Fruit fly (Drosophila melanogaster) whole organism, pupa: ENCODE data around the gene CG12009.
A peak's percentile ranks its signal among the peaks of the same experiment; 100 is the strongest.

Experiments
- CG10348 ChIP-seq: fragments of 200-800 bp; sonication (Bioruptor generic); IDR thresholded peaks from 2 replicates; pipeline ENCODE4 v1.3.6; 2022; ENCODE audit warnings: missing biosample characterization, missing genetic modification characterization
- CG12605 ChIP-seq: fragments of 200-800 bp; sonication (Bioruptor generic); IDR thresholded peaks from 2 replicates; pipeline ENCODE4 v1.3.6; 2022; ENCODE audit warnings: missing biosample characterization, missing genetic modification characterization
- CG13204 ChIP-seq: fragments of 200-800 bp; sonication (Bioruptor generic); optimal IDR thresholded peaks from 2 replicates; lab custom pipeline; 2018; ENCODE audit warnings: missing biosample characterization, mild to moderate bottlenecking, missing genetic modification characterization, moderate library complexity
- CG14655 ChIP-seq: fragments of 200-800 bp; sonication (Bioruptor generic); optimal IDR thresholded peaks from 3 replicates; lab custom pipeline; 2017; ENCODE audit warnings: mild to moderate bottlenecking, missing biosample characterization, missing genetic modification reagents, missing genetic modification characterization
- CG15710 ChIP-seq: fragments of 200-800 bp; sonication (Bioruptor generic); optimal IDR thresholded peaks from 2 replicates; lab custom pipeline; 2018; ENCODE audit warnings: missing biosample characterization, mild to moderate bottlenecking, missing genetic modification characterization, moderate library complexity
- CG17806 ChIP-seq: fragments of 200-800 bp; sonication (Bioruptor generic); optimal IDR thresholded peaks from 2 replicates; lab custom pipeline; 2018; ENCODE audit warnings: missing biosample characterization, mild to moderate bottlenecking, missing genetic modification characterization, moderate library complexity
- CG32121 ChIP-seq: fragments of 200-800 bp; sonication (Bioruptor generic); IDR thresholded peaks from 2 replicates; pipeline ENCODE4 v1.3.6; 2022; ENCODE audit warnings: missing biosample characterization, missing genetic modification characterization
- CG34367 ChIP-seq: fragments of 200-800 bp; sonication (Bioruptor generic); optimal IDR thresholded peaks from 2 replicates; lab custom pipeline; 2018; ENCODE audit warnings: missing biosample characterization, mild to moderate bottlenecking, missing genetic modification characterization
- CG4496 ChIP-seq: fragments of 200-800 bp; sonication (Bioruptor generic); IDR thresholded peaks from 3 replicates; pipeline ENCODE4 v1.3.6; 2022; ENCODE audit warnings: missing biosample characterization, missing genetic modification characterization
- CG8159 ChIP-seq: fragments of 200-800 bp; sonication (Bioruptor generic); optimal IDR thresholded peaks from 3 replicates; lab custom pipeline; 2018; ENCODE audit warnings: missing biosample characterization, mild to moderate bottlenecking, missing genetic modification characterization, moderate library complexity
- CG8301 ChIP-seq: fragments of 200-800 bp; sonication (Bioruptor generic); optimal IDR thresholded peaks from 2 replicates; lab custom pipeline; 2018; ENCODE audit warnings: missing biosample characterization, mild to moderate bottlenecking, missing genetic modification characterization
- CG9948 ChIP-seq: fragments of 200-800 bp; sonication (Bioruptor generic); optimal IDR thresholded peaks from 2 replicates; lab custom pipeline; 2018; ENCODE audit warnings: missing biosample characterization, mild to moderate bottlenecking, missing genetic modification characterization, moderate library complexity
- D1 ChIP-seq: fragments of 200-800 bp; sonication (Bioruptor generic); optimal IDR thresholded peaks from 2 replicates; lab custom pipeline; 2018; ENCODE audit warnings: missing biosample characterization, mild to moderate bottlenecking, missing genetic modification characterization, moderate library complexity
- EcR ChIP-seq: fragments of 200-800 bp; sonication (Bioruptor generic); optimal IDR thresholded peaks from 3 replicates; lab custom pipeline; 2019; ENCODE audit warnings: missing biosample characterization, missing genetic modification characterization, mild to moderate bottlenecking, moderate library complexity, missing genetic modification reagents
- Ets98B ChIP-seq: fragments of 200-800 bp; sonication (Bioruptor generic); IDR thresholded peaks from 2 replicates; pipeline ENCODE4 v1.3.6; 2022; ENCODE audit warnings: missing biosample characterization, missing genetic modification characterization
- Pif1A ChIP-seq: fragments of 200-800 bp; sonication (Bioruptor generic); optimal IDR thresholded peaks from 3 replicates; lab custom pipeline; 2016; ENCODE audit warnings: missing biosample characterization, missing genetic modification characterization
- Pif1B ChIP-seq: fragments of 200-800 bp; sonication (Bioruptor generic); optimal IDR thresholded peaks from 3 replicates; lab custom pipeline; 2016; ENCODE audit warnings: missing biosample characterization, missing genetic modification characterization
- Snoo ChIP-seq: fragments of 200-800 bp; sonication (Bioruptor generic); optimal IDR thresholded peaks from 3 replicates; lab custom pipeline; 2017; ENCODE audit warnings: missing biosample characterization, mild to moderate bottlenecking, missing genetic modification characterization, inconsistent platforms
- fd96Ca ChIP-seq: fragments of 200-800 bp; sonication (Bioruptor generic); IDR thresholded peaks from 3 replicates; pipeline ENCODE4 v1.3.6; 2022; ENCODE audit warnings: missing biosample characterization, missing genetic modification characterization
- gl ChIP-seq: fragments of 200-800 bp; sonication (Bioruptor generic); optimal IDR thresholded peaks from 2 replicates; lab custom pipeline; 2018; ENCODE audit warnings: missing biosample characterization, mild to moderate bottlenecking, missing genetic modification characterization
- rn ChIP-seq: fragments of 200-800 bp; sonication (Bioruptor generic); IDR thresholded peaks from 2 replicates; pipeline ENCODE4 v1.3.6; 2022; ENCODE audit warnings: missing biosample characterization, missing genetic modification characterization

CG12009 gene

DNA sequence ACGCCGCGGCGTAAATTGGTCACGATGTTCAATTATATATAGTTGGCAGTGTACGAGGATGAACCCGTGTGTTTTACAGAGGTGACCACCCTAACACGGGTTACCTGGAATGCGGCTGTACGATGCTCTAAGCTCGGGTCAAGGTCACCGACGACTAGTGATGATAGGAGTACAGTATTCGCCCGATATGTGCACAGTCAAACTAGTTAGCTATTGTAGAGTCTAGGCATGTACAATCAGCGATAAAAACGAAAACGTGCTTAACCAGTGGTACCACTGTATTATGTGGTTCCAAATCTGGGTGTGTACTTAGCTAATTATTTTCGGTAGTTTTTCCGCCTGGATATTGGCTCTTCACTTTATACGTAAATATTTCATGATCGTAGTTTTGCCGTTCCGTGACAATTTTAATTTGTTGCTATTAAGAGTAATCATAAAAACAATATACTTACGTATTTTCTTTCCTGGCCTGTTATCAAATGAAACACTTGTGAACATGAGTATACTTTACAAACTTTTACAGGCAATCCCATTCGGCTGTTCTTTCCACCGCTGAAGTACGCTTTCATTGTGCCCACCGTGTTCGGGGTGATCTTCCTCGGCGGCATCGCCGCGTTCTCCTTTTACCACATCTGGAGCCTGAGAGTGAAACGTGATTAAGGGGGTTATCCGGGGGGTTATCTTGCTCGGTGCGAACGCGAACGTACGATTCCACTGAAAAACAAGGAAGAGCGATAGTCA lies 28.9 kb downstream of the CG12009 start:
- TF ChIP-seq CG13204 (GFP tag; lab: Kevin White, UChicago) (no peak), rn (GFP tag; lab: Robert Waterston, UW) (no peak), CG4496 (no peak), CG32121 (no peak), CG12605 (GFP tag; lab: Robert Waterston, UW) (no peak), gl (no peak), Snoo (tag; lab: Kevin White, UChicago) (no peak), CG9948 (peak; percentile 3), CG10348 (GFP tag; lab: Robert Waterston, UW) (no peak), CG14655 (no peak), Pif1B (GFP tag; lab: Kevin White, UChicago) (no peak), CG15710 (tag; lab: Kevin White, UChicago) (no peak), CG34367 (no peak), CG8301 (tag; lab: Kevin White, UChicago) (peak; percentile 19), D1 (tag; lab: Kevin White, UChicago) (no peak), Ets98B (no peak), Pif1A (GFP tag; lab: Kevin White, UChicago) (no peak), fd96Ca (GFP tag; lab: Robert Waterston, UW) (no peak), CG17806 (tag; lab: Kevin White, UChicago) (no peak), CG8159 (tag; lab: Kevin White, UChicago) (peak; percentile 14), EcR (peak; percentile 65)

DNA sequence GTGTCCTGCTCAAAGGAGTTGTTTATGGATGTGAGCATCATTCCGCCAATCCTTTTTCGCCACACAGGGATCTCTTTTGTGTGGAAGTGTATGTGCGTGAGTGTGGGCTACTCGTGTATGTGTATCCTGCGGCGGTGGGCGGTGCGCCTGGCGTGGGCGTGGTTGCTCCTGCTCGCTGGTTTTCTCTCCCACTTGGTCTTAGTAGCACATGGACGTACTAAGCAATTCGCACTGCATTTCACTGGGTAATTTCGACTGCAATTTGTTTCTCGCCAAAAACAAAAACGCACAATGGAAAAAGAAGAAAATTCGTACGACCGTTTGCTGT lies 34.3 kb downstream of the CG12009 start:
- no peak for TF ChIP-seq EcR
- TF ChIP-seq CG8301 (tag; lab: Kevin White, UChicago): no peak
- no peak for TF ChIP-seq Pif1A (GFP tag; lab: Kevin White, UChicago)
- TF ChIP-seq CG32121: no peak
- TF ChIP-seq CG14655: no peak
- TF ChIP-seq Pif1B (GFP tag; lab: Kevin White, UChicago): no peak
- no peak for TF ChIP-seq CG10348 (GFP tag; lab: Robert Waterston, UW)
- no peak for TF ChIP-seq CG8159 (tag; lab: Kevin White, UChicago)
- no peak for TF ChIP-seq CG4496
- TF ChIP-seq D1 (tag; lab: Kevin White, UChicago): no peak
- TF ChIP-seq rn (GFP tag; lab: Robert Waterston, UW): no peak
- no peak for TF ChIP-seq CG12605 (GFP tag; lab: Robert Waterston, UW)
- TF ChIP-seq Ets98B: no peak
- TF ChIP-seq fd96Ca (GFP tag; lab: Robert Waterston, UW): no peak
- TF ChIP-seq CG13204 (GFP tag; lab: Kevin White, UChicago): no peak
- no peak for TF ChIP-seq Snoo (tag; lab: Kevin White, UChicago)
- no peak for TF ChIP-seq CG9948
- TF ChIP-seq, all 21 proteins: peak for 0

DNA sequence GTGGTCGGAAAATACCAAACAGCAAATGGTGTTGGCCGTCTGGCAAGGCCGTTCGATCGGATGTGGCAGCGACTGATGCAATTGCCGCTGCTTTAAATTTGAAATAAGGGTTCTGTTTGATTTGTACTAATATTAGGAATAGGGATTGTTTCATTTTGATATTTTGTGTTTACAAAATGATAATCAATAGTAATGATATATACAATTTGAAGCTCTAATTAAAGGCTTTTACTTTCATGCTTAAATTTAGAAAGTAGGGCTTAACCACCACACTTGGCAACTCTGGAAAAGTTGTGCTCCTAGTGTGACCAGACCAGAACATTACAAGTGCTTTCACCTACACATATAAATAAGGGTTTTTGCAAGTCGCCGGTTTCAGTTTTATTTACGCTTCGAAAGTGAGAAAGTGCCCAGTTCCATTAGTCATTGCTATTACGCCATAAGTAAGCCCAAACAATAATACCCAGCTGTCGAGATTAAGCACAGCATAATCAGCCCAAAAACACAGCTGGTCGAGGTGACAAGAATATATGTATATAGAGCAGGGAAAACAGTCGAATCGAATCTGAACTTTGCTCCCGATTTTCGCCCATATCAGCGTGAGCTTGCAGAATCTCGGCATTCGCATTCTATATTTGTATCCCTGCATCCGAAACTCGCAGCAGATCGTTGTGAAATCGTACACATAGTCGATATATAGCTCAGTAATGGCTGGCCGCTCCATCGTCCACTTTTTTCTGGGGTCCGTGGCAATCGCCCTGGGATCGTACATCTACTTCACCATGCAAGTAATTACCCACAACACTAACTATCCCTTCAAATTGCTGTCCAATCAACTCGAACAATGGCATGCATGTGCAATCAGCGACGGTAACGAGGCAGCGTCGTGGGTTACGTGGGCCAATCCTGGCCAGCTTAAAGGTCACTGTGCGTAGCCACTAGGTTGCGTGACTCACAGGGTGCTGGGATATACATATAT lies 35.0 kb downstream of the CG12009 start, which contains the start of gene Gtpx:
Gtpx (plus strand) TSS at position 341 of the 979 bp plus-strand sequence.
- TF ChIP-seq Pif1B (GFP tag; lab: Kevin White, UChicago): peak; percentile 17
- peak; percentile 48; the same call in 2 of the 3 replicates for TF ChIP-seq CG4496
- peak; percentile 40 for TF ChIP-seq CG34367
- peak; percentile 24 for TF ChIP-seq CG8301 (tag; lab: Kevin White, UChicago)
- peak; percentile 4 for TF ChIP-seq Snoo (tag; lab: Kevin White, UChicago)
- peak; percentile 67 for TF ChIP-seq gl
- no peak for TF ChIP-seq CG8159 (tag; lab: Kevin White, UChicago)
- TF ChIP-seq CG14655: no peak
- TF ChIP-seq EcR: no peak
- TF ChIP-seq Pif1A (GFP tag; lab: Kevin White, UChicago): peak; percentile 40
- peak; percentile 38; the same call in 1 of the 2 replicates for TF ChIP-seq Ets98B

DNA sequence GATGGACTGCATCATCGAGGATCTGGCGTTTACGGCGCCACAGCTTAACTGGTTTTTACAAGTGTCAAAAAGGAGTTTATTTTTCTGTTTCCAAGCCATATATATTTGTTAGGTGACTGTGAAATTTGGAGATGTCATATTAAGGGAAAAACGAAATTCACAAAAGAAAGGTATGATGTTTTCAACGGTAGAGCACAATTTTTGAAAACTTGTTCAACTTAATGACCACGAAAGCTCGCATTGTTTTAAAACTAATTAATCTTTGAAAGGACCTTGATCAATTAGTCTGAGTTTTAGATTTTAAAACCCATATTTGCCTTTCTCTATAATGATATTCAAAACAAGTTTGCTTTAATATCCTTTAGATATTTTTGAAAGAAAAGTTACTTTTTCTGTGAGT lies 37.5 kb downstream of the CG12009 start, which contains the start of gene Strip:
Strip (minus strand) TSS at position 101 of the 400 bp plus-strand sequence.
- TF ChIP-seq CG17806 (tag; lab: Kevin White, UChicago): no peak
- TF ChIP-seq CG32121: no peak
- no peak for TF ChIP-seq CG8159 (tag; lab: Kevin White, UChicago)
- no peak for TF ChIP-seq CG13204 (GFP tag; lab: Kevin White, UChicago)
- no peak for TF ChIP-seq Ets98B
- TF ChIP-seq CG14655: no peak
- TF ChIP-seq Snoo (tag; lab: Kevin White, UChicago): no peak

DNA sequence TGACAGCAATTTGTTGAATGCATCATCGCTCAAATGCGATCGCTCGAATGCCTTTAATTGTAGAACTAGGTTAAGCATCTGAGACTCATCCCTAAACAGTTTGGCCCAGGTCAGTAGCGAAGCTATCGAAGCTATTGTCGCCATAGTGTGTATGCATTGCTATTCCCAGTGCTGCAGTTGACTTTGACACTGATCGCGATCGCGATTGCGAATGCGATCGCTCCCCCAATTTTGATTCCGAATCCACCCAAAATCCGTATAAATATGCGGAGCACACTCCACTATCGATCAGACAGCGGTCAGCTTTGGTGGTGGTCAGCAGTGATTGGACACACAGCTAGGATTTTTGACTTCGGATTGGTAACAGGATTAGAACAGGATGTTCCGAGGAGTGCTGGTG lies 38.5 kb downstream of the CG12009 start, which contains the start of gene CG14961:
CG14961 (plus strand) TSS at position 301 of the 400 bp plus-strand sequence.
- TF ChIP-seq CG32121: no peak
- no peak for TF ChIP-seq CG10348 (GFP tag; lab: Robert Waterston, UW)
- TF ChIP-seq CG17806 (tag; lab: Kevin White, UChicago): no peak
- TF ChIP-seq CG34367: no peak
- no peak for TF ChIP-seq Pif1B (GFP tag; lab: Kevin White, UChicago)
- TF ChIP-seq CG4496: no peak
- TF ChIP-seq CG14655: no peak
